Fruit fly (Drosophila melanogaster): ENCODE measurements around the gene Blm.

The Blm gene

DNA sequence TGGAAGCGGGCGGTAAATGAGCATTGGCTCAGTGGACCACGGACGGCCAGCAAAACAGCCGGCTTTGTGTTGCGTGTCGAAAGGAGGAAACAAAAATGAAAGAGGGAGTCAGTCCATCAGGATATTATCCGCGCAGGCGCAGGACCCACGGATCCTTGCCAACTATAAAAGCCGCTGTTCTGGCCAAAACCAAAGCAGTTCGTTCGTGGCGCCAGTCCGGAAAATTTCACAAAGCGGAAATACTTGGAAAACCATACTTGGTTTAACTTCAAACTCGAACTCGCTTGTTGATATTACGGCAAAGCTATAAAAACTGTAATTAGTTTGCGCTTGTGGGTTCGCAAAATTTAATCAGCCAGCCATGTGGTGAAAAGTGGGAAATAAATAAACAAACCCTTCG is 20.0 kb downstream of the Blm start, which contains the start of gene CG12594:
CG12594 (plus strand) TSS at position 142 of the 400 bp plus-strand sequence.
- TF ChIP-seq noc (tag; optimal IDR thresholded peaks at IDR 0.05) = no peak

DNA sequence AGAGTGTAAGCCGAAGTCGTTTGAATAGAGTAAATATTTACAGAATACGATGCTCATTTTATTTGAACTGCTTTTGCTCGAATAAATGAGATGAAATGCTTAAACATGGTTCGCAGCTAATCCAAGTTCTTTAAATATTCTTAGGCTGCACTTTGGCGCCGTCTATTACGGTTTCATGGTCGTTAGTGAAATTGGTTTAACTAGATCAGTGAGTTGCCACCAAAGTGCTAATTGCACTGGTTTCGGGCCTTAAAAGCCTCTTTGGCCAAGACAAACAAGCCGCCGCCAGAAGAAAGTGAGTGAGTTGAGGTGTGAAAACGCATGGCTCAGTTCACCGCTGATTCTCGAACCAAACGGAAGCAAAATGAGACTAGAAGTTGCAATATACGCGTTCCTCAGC is 30.2 kb downstream of the Blm start, which contains the start of gene CG14720:
CG14720 (plus strand) TSS at position 301 of the 400 bp plus-strand sequence.
- no peak for TF ChIP-seq noc (tag; optimal IDR thresholded peaks at IDR 0.05)

- no peak for TF ChIP-seq noc (tag; optimal IDR thresholded peaks at IDR 0.05)
Observed at dm6 chr3R:11703730-11704129, 37.9 kb downstream of the Blm start, which contains the start of gene I-t. Gene I-t (plus strand): TSS chr3R:11704030.

DNA sequence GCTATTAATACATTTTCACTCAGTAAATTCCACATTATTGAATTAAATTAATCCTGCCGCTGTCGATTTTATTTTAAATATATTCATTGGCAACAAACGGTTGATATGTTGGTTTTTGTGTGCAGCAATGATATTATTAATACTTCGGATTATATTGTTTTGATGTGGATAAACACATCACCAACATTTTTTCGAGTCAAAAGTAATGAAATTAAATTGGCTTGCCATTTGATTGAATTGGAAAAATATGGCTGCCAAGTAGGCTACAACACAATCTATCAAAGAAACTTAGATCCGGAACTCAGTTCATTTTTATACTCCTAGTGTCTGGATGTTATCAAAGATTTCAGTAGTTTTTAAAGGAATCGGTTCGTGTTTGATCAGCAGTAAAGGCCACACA is 41.3 kb downstream of the Blm start, which contains the start of gene CG14718:
CG14718 (plus strand) TSS at position 301 of the 400 bp plus-strand sequence.
- no peak for TF ChIP-seq noc (tag; optimal IDR thresholded peaks at IDR 0.05)

DNA sequence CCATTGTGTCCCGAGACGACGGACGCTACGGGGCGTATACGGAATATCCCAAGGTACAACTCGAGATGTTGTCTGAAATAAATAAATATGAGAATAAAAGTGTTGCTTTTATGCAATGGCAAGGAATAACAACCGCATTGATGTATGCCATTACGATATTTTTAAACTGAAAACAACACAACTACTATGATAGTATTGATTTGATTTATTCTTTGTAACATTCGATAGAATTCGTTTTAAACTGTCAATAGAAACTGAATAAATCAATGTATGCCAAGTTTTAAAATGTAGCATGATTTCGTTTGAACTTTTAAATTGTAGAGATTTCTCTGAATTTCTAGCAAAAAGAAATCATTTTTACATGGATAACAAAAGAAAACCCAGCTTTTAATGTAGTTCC is 45.4 kb downstream of the Blm start, which contains the start of gene CG14717:
CG14717 (plus strand) TSS at position 301 of the 400 bp plus-strand sequence.
- no peak for TF ChIP-seq noc (tag; optimal IDR thresholded peaks at IDR 0.05)

DNA sequence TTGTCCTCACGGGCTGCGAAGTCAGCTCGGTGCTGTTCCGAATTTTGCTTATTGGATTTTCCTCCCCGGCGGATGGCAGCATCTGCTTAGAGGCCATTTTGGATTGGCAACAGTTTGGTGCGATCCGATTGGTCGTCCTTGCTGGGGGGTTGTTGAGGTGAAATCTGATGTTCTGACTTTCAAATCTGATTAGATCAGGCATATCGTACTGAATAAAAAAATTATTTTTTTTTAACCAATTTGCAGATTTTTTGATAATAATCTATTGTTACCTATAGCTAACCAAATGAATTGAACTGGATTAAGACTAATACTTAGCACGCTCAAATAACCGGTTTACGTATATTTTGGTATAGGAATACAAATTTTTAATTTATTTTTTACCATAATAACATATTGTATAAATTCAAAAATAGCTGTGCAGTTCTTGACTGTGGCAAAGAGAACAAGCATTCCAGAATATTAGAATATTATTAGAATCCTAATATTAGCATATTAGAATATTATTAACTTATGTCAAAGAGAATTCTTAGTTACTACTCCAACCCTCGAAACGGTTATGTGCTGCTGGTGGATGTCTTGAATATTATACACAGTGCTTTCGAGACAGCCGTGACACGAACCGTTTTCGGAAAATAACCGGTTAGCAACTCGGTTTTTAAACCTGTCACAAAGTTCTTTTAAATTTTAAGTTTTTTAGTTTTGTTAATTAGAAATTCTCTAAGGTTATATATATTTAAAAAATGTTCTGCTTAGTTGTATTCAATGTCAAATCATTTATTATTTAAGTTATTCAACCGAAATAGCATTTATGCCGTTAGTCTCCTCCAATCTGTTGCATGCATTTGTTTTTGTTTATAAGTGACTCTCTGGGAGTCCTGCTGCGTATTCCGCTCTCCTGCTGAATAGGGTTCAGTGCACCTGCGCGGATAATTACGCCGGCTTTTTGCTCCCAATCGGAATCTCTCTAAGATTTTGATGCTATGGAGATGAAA is 47.0 kb downstream of the Blm start, which contains the start of gene Fer3:
Fer3 (minus strand) TSS at position 1 of the 995 bp plus-strand sequence.
- no peak for TF ChIP-seq noc (tag; optimal IDR thresholded peaks at IDR 0.05)

- TF ChIP-seq noc (tag; optimal IDR thresholded peaks at IDR 0.05) = no peak
Observed at dm6 chr3R:11692504-11692903, 49.1 kb downstream of the Blm start.

DNA sequence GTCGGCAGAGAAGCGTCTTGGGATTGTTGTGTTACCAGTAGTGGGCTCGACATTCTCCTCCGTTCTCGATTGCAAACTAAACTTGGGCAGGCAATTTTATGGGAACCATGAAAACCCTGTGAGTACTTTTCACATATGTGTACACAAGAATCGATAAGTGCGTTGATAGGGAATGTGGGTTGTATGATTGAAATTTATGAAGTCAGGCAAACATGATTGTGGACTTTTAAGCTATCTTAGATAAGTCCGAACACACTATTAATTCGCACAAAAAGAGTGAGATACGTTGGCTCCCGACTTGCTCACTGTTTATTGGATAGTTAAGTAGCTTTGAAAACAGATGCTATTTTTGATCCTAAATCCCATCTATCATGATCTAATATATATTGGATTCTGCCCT is 49.8 kb downstream of the Blm start, which contains the start of gene CG18765:
CG18765 (minus strand) TSS at position 53 of the 400 bp plus-strand sequence.
- no peak for TF ChIP-seq noc (tag; optimal IDR thresholded peaks at IDR 0.05)

- no peak for TF ChIP-seq noc (tag; optimal IDR thresholded peaks at IDR 0.05)
Observed at dm6 chr3R:11690857-11691471, 50.6 kb downstream of the Blm start.

dm6 chr3R:11689900-11690299 is 51.7 kb downstream of the Blm start, which contains the start of gene CG6908:
Gene CG6908 (minus strand): TSS chr3R:11690051.
- peak; percentile 4 for TF ChIP-seq noc (tag; optimal IDR thresholded peaks at IDR 0.05)

- no peak for TF ChIP-seq noc (tag; optimal IDR thresholded peaks at IDR 0.05)
Observed at dm6 chr3R:11688055-11688454, 53.5 kb downstream of the Blm start, which contains the start of gene CG6834. Gene CG6834 (minus strand): TSS chr3R:11688133.
